Fruit fly (Drosophila melanogaster) whole organism, embryonic: Measurements from ENCODE around the gene Ssk.

Experiments
- Blimp-1 ChIP-seq: fragments of 200-800 bp; sonication (Bioruptor generic); optimal IDR thresholded peaks from 3 replicates; lab custom pipeline; 2018; ENCODE audit warnings: missing biosample characterization, missing genetic modification characterization, mild to moderate bottlenecking, moderate library complexity, missing genetic modification reagents
- CG11085 ChIP-seq: fragments of 200-800 bp; sonication (Bioruptor generic); IDR thresholded peaks from 2 replicates; pipeline ENCODE4 v1.3.6; 2022; ENCODE audit warnings: missing biosample characterization, missing genetic modification characterization
- CG11456 ChIP-seq: fragments of 200-800 bp; sonication (Bioruptor generic); IDR thresholded peaks from 3 replicates; pipeline ENCODE4 v1.3.6; 2022; ENCODE audit warnings: missing biosample characterization, missing genetic modification characterization
- CG12219 ChIP-seq: fragments of 200-800 bp; sonication (Bioruptor generic); optimal IDR thresholded peaks from 3 replicates; lab custom pipeline; 2018; ENCODE audit warnings: missing biosample characterization, mild to moderate bottlenecking, missing genetic modification characterization
- CG1233 ChIP-seq: fragments of 200-800 bp; sonication (Bioruptor generic); optimal IDR thresholded peaks from 4 replicates; lab custom pipeline; 2018; ENCODE audit warnings: missing biosample characterization, mild to moderate bottlenecking, missing genetic modification characterization
- CG12942 ChIP-seq: fragments of 200-800 bp; sonication (Bioruptor generic); optimal IDR thresholded peaks from 3 replicates; lab custom pipeline; 2016; ENCODE audit warnings: missing biosample characterization, missing genetic modification characterization
- CG13296 ChIP-seq: fragments of 200-800 bp; sonication (Bioruptor generic); optimal IDR thresholded peaks from 3 replicates; lab custom pipeline; 2018; ENCODE audit warnings: missing biosample characterization, mild to moderate bottlenecking, missing genetic modification characterization
- CG13424 ChIP-seq: fragments of 200-800 bp; sonication (Bioruptor generic); optimal IDR thresholded peaks from 2 replicates; lab custom pipeline; 2019; ENCODE audit warnings: missing biosample characterization, mild to moderate bottlenecking, missing genetic modification characterization, moderate library complexity
- CG14441 ChIP-seq: fragments of 200-800 bp; sonication (Bioruptor generic); IDR thresholded peaks from 2 replicates; pipeline ENCODE4 v1.3.6; 2022; ENCODE audit warnings: missing biosample characterization, missing genetic modification characterization
- CG15601 ChIP-seq: fragments of 200-800 bp; sonication (Bioruptor generic); optimal IDR thresholded peaks from 3 replicates; lab custom pipeline; 2019; ENCODE audit warnings: missing biosample characterization, mild to moderate bottlenecking, missing genetic modification characterization, moderate library complexity
- CG16779 ChIP-seq: fragments of 200-800 bp; sonication (Bioruptor generic); IDR thresholded peaks from 2 replicates; pipeline ENCODE4 v1.3.6; 2022; ENCODE audit warnings: missing biosample characterization, missing genetic modification characterization
- CG16813 ChIP-seq: fragments of 200-800 bp; sonication (Bioruptor generic); IDR thresholded peaks from 3 replicates; pipeline ENCODE4 v1.3.6; 2022; ENCODE audit warnings: missing biosample characterization, missing genetic modification characterization; ENCODE audit not compliant: partially characterized antibody
- CG16815 ChIP-seq: fragments of 200-800 bp; sonication (Bioruptor generic); optimal IDR thresholded peaks from 3 replicates; lab custom pipeline; 2017; ENCODE audit warnings: missing biosample characterization, mild to moderate bottlenecking, missing genetic modification characterization
- CG17186 ChIP-seq: fragments of 200-800 bp; sonication (Bioruptor generic); optimal IDR thresholded peaks from 3 replicates; lab custom pipeline; 2017; ENCODE audit warnings: missing biosample characterization, missing genetic modification reagents, missing genetic modification characterization
- CG18476 ChIP-seq: fragments of 200-800 bp; sonication (Bioruptor generic); optimal IDR thresholded peaks from 2 replicates; lab custom pipeline; 2016; ENCODE audit warnings: missing biosample characterization, mild to moderate bottlenecking, missing genetic modification characterization
- CG2875 ChIP-seq: fragments of 200-800 bp; sonication (Bioruptor generic); optimal IDR thresholded peaks from 2 replicates; lab custom pipeline; 2017; ENCODE audit warnings: missing biosample characterization, mild to moderate bottlenecking, missing genetic modification characterization, missing genetic modification reagents
- CG31441 ChIP-seq: fragments of 200-800 bp; sonication (Bioruptor generic); IDR thresholded peaks from 2 replicates; pipeline ENCODE4 v1.3.6; 2022; ENCODE audit warnings: missing biosample characterization, missing genetic modification characterization
- CG43689 ChIP-seq: fragments of 200-800 bp; sonication (Bioruptor generic); IDR thresholded peaks from 2 replicates; pipeline ENCODE4 v1.3.6; 2022; ENCODE audit warnings: missing biosample characterization, missing genetic modification characterization
- CG4707 ChIP-seq: fragments of 200-800 bp; sonication (Bioruptor generic); optimal IDR thresholded peaks from 2 replicates; lab custom pipeline; 2018; ENCODE audit warnings: missing biosample characterization, mild to moderate bottlenecking, missing genetic modification characterization, moderate library complexity
- CG6254 ChIP-seq: fragments of 200-800 bp; sonication (Bioruptor generic); optimal IDR thresholded peaks from 3 replicates; lab custom pipeline; 2017; ENCODE audit warnings: mild to moderate bottlenecking, missing biosample characterization, missing genetic modification reagents, missing genetic modification characterization
- CG6654 ChIP-seq: fragments of 200-800 bp; sonication (Bioruptor generic); optimal IDR thresholded peaks from 2 replicates; lab custom pipeline; 2017; ENCODE audit warnings: missing biosample characterization, mild to moderate bottlenecking, missing genetic modification characterization
- CG8359 ChIP-seq: fragments of 200-800 bp; sonication (Bioruptor generic); optimal IDR thresholded peaks from 2 replicates; lab custom pipeline; 2017; ENCODE audit warnings: missing biosample characterization, mild to moderate bottlenecking, missing genetic modification characterization, borderline replicate concordance
- CG9797 ChIP-seq: fragments of 200-800 bp; sonication (Bioruptor generic); optimal IDR thresholded peaks from 3 replicates; lab custom pipeline; 2018; ENCODE audit warnings: missing biosample characterization, mild to moderate bottlenecking, missing genetic modification characterization
- Hr3 ChIP-seq: fragments of 200-800 bp; sonication (Bioruptor generic); optimal IDR thresholded peaks from 3 replicates; lab custom pipeline; 2016; ENCODE audit warnings: missing biosample characterization, missing genetic modification characterization
- Lhr ChIP-seq: fragments of 200-800 bp; sonication (Bioruptor generic); optimal IDR thresholded peaks from 3 replicates; lab custom pipeline; 2017; ENCODE audit warnings: mild to moderate bottlenecking, missing biosample characterization, missing genetic modification reagents, missing genetic modification characterization
- Max ChIP-seq: fragments of 200-800 bp; sonication (Bioruptor generic); optimal IDR thresholded peaks from 2 replicates; lab custom pipeline; 2016; ENCODE audit warnings: missing biosample characterization, mild to moderate bottlenecking, missing genetic modification characterization
- Nf-YB ChIP-seq: fragments of 200-800 bp; sonication (Bioruptor generic); optimal IDR thresholded peaks from 3 replicates; lab custom pipeline; 2019; ENCODE audit warnings: missing biosample characterization, mild to moderate bottlenecking, missing genetic modification characterization, moderate library complexity
- Six4 ChIP-seq: fragments of 200-800 bp; sonication (Bioruptor generic); optimal IDR thresholded peaks from 2 replicates; lab custom pipeline; 2016; ENCODE audit warnings: missing biosample characterization, missing genetic modification characterization
- Spps ChIP-seq: fragments of 200-800 bp; sonication (Bioruptor generic); optimal IDR thresholded peaks from 2 replicates; lab custom pipeline; 2018; ENCODE audit warnings: missing biosample characterization, mild to moderate bottlenecking, missing genetic modification characterization
- Tbp ChIP-seq: fragments of >200 bp; optimal IDR thresholded peaks from 2 replicates; lab custom pipeline; 2018; ENCODE audit warnings: missing biosample characterization, missing genetic modification characterization
- amos ChIP-seq: fragments of 200-800 bp; sonication (Bioruptor generic); IDR thresholded peaks from 2 replicates; pipeline ENCODE4 v1.3.6; 2022; ENCODE audit warnings: missing biosample characterization, missing genetic modification characterization; ENCODE audit not compliant: partially characterized antibody
- ci ChIP-seq: fragments of 200-800 bp; sonication (Bioruptor generic); IDR thresholded peaks from 3 replicates; pipeline ENCODE4 v1.3.6; 2022; ENCODE audit warnings: missing biosample characterization, missing genetic modification characterization
- crc ChIP-seq: fragments of 200-800 bp; sonication (Bioruptor generic); optimal IDR thresholded peaks from 2 replicates; lab custom pipeline; 2016; ENCODE audit warnings: missing biosample characterization, missing genetic modification characterization
- dysf ChIP-seq: fragments of 200-800 bp; sonication (Bioruptor generic); IDR thresholded peaks from 3 replicates; pipeline ENCODE4 v1.3.6; 2022; ENCODE audit warnings: missing biosample characterization, missing genetic modification characterization
- ftz-f1 ChIP-seq: fragments of 200-800 bp; sonication (Bioruptor generic); optimal IDR thresholded peaks from 2 replicates; lab custom pipeline; 2016; ENCODE audit warnings: missing biosample characterization, missing genetic modification characterization
- gfzf ChIP-seq: fragments of 200-800 bp; sonication (Bioruptor generic); optimal IDR thresholded peaks from 2 replicates; lab custom pipeline; 2016; ENCODE audit warnings: missing biosample characterization, mild to moderate bottlenecking, missing genetic modification characterization, moderate library complexity
- gsb ChIP-seq: fragments of 200-800 bp; sonication (Bioruptor generic); IDR thresholded peaks from 2 replicates; pipeline ENCODE4 v1.3.6; 2022; ENCODE audit warnings: missing biosample characterization, missing genetic modification characterization
- hbn ChIP-seq: fragments of 200-800 bp; sonication (Bioruptor generic); IDR thresholded peaks from 2 replicates; pipeline ENCODE4 v1.3.6; 2022; ENCODE audit warnings: missing biosample characterization, missing genetic modification characterization; ENCODE audit not compliant: partially characterized antibody
- lab ChIP-seq: fragments of 200-800 bp; sonication (Bioruptor generic); optimal IDR thresholded peaks from 3 replicates; lab custom pipeline; 2017; ENCODE audit warnings: missing biosample characterization, missing genetic modification characterization, mild to moderate bottlenecking, moderate library complexity, missing genetic modification reagents
- nerfin-1 ChIP-seq: fragments of 200-800 bp; sonication (Bioruptor generic); optimal IDR thresholded peaks from 3 replicates; lab custom pipeline; 2019; ENCODE audit warnings: missing biosample characterization, mild to moderate bottlenecking, missing genetic modification characterization, moderate library complexity
- nmo ChIP-seq: fragments of 200-800 bp; sonication (Bioruptor generic); optimal IDR thresholded peaks from 2 replicates; lab custom pipeline; 2018; ENCODE audit warnings: missing biosample characterization, mild to moderate bottlenecking, missing genetic modification characterization, moderate library complexity
- pnt ChIP-seq: fragments of 200-800 bp; sonication (Bioruptor generic); optimal IDR thresholded peaks from 3 replicates; lab custom pipeline; 2016; ENCODE audit warnings: missing biosample characterization, missing genetic modification characterization
- repo ChIP-seq: fragments of 200-800 bp; sonication (Bioruptor generic); optimal IDR thresholded peaks from 2 replicates; lab custom pipeline; 2016; ENCODE audit warnings: missing biosample characterization, missing genetic modification characterization
- scrt ChIP-seq: fragments of 200-800 bp; sonication (Bioruptor generic); optimal IDR thresholded peaks from 2 replicates; lab custom pipeline; 2018; ENCODE audit warnings: missing biosample characterization, mild to moderate bottlenecking, missing genetic modification characterization, moderate library complexity
- sima ChIP-seq: fragments of 200-800 bp; sonication (Bioruptor generic); optimal IDR thresholded peaks from 2 replicates; lab custom pipeline; 2016; ENCODE audit warnings: missing biosample characterization, missing genetic modification characterization
- so ChIP-seq: fragments of 200-800 bp; sonication (Bioruptor generic); IDR thresholded peaks from 3 replicates; pipeline ENCODE4 v1.3.6; 2022; ENCODE audit warnings: missing biosample characterization, missing genetic modification characterization
- tgo ChIP-seq: fragments of 200-800 bp; sonication (Bioruptor generic); IDR thresholded peaks from 3 replicates; pipeline ENCODE4 v1.3.6; 2022; ENCODE audit warnings: missing biosample characterization, missing genetic modification characterization
- ttk ChIP-seq: fragments of 200-800 bp; sonication (Bioruptor generic); IDR thresholded peaks from 2 replicates; pipeline ENCODE4 v2.1.2; 2022; ENCODE audit warnings: missing biosample characterization, missing genetic modification characterization
- zen2 ChIP-seq: fragments of 200-800 bp; sonication (Bioruptor generic); IDR thresholded peaks from 3 replicates; pipeline ENCODE4 v1.3.6; 2022; ENCODE audit warnings: missing biosample characterization, missing genetic modification characterization; ENCODE audit not compliant: partially characterized antibody

Gene Ssk

dm6 chr3L:20185206-20185868, 3.0 kb upstream of the Ssk start (continued):
- TF ChIP-seq CG4707 (GFP tag; lab: Kevin White, UChicago) (no peak), gsb (GFP tag; lab: Robert Waterston, UW) (no peak), Blimp-1 (GFP tag; lab: Kevin White, UChicago) (no peak), CG9797 (GFP tag; lab: Kevin White, UChicago) (no peak), ftz-f1 (GFP tag; lab: Kevin White, UChicago) (no peak), CG11085 (GFP tag; lab: Robert Waterston, UW) (no peak), pnt (GFP tag; lab: Kevin White, UChicago) (no peak), nerfin-1 (tag; lab: Kevin White, UChicago) (no peak), lab (GFP tag; lab: Kevin White, UChicago) (peak; percentile 69), dysf (GFP tag; lab: Robert Waterston, UW) (0 out of 3 replicates have a peak, but pooled peaks have one; percentile 42), CG17186 (no peak), CG14441 (no peak; the same call in 1 of the 2 replicates), CG15601 (tag; lab: Kevin White, UChicago) (no peak), CG16815 (peak; percentile 45), CG6254 (GFP tag; lab: Kevin White, UChicago) (no peak), CG16779 (0 out of 2 replicates have a peak, but pooled peaks have one; percentile 40), Hr3 (GFP tag; lab: Kevin White, UChicago) (peak; percentile 46), CG43689 (GFP tag; lab: Robert Waterston, UW) (0 out of 2 replicates have a peak, but pooled peaks have one; percentile 3), CG8359 (GFP tag; lab: Kevin White, UChicago) (peak; percentile 26), Nf-YB (GFP tag; lab: Kevin White, UChicago) (peak; percentile 0), sima (GFP tag; lab: Kevin White, UChicago) (no peak), Tbp (no peak), tgo (no peak), scrt (GFP tag; lab: Kevin White, UChicago) (peak; percentile 24), CG2875 (peak; percentile 31), nmo (GFP tag; lab: Kevin White, UChicago) (peak; percentile 71), CG6654 (no peak), CG13424 (peak; percentile 69), gfzf (GFP tag; lab: Kevin White, UChicago) (no peak), hbn (GFP tag; lab: Robert Waterston, UW) (no peak), CG12942 (GFP tag; lab: Kevin White, UChicago) (peak; percentile 23), CG31441 (GFP tag; lab: Robert Waterston, UW) (0 out of 2 replicates have a peak, but pooled peaks have one; percentile 17), Spps (tag; lab: Kevin White, UChicago) (no peak), CG1233 (GFP tag; lab: Kevin White, UChicago) (no peak), CG16813 (GFP tag; lab: Robert Waterston, UW) (no peak), ttk (GFP tag; lab: Robert Waterston, UW) (no peak), so (GFP tag; lab: Robert Waterston, UW) (no peak; the same call in 2 of the 3 replicates), Lhr (no peak), CG11456 (GFP tag; lab: Robert Waterston, UW) (0 out of 3 replicates have a peak, but pooled peaks have one; percentile 36), ci (GFP tag; lab: Robert Waterston, UW) (peak; percentile 27; the same call in 1 of the 3 replicates), CG18476 (GFP tag; lab: Kevin White, UChicago) (no peak), CG13296 (GFP tag; lab: Kevin White, UChicago) (peak; percentile 45), crc (GFP tag; lab: Kevin White, UChicago) (no peak), CG12219 (GFP tag; lab: Kevin White, UChicago) (peak; percentile 39), zen2 (no peak), Six4 (GFP tag; lab: Kevin White, UChicago) (no peak), repo (GFP tag; lab: Kevin White, UChicago) (no peak), Max (GFP tag; lab: Kevin White, UChicago) (peak; percentile 5), amos (GFP tag; lab: Robert Waterston, UW) (no peak; the same call in 1 of the 2 replicates)
